Worm (Caenorhabditis elegans): ENCODE data around the gene fut-5.

The fut-5 gene

ce11 chrII:4674188-4674587, 6.7 kb upstream of the fut-5 start:
- TF ChIP-seq tlp-1 (tag; optimal IDR thresholded peaks at IDR 0.05) = peak; percentile 46
- TF ChIP-seq elt-2 (tag; optimal IDR thresholded peaks at IDR 0.05) = peak; percentile 99
- no peak for TF ChIP-seq ets-5 (GFP tag; IDR thresholded peaks at IDR 0.05)
- no peak for TF ChIP-seq mef-2 (tag; optimal IDR thresholded peaks at IDR 0.05)
- TF ChIP-seq nhr-84 (tag; optimal IDR thresholded peaks at IDR 0.05) = no peak
- TF ChIP-seq ztf-4 (tag; optimal IDR thresholded peaks at IDR 0.05) = no peak
- peak; percentile 32 for TF ChIP-seq pqm-1 (tag; optimal IDR thresholded peaks at IDR 0.05)
- TF ChIP-seq ceh-63 (GFP tag; optimal IDR thresholded peaks at IDR 0.05) = no peak
- no peak for TF ChIP-seq ceh-8 (GFP tag; optimal IDR thresholded peaks at IDR 0.05)
- TF ChIP-seq egl-13 (tag; optimal IDR thresholded peaks at IDR 0.05) = no peak
- TF ChIP-seq aly-2 (tag; optimal IDR thresholded peaks at IDR 0.05) = no peak
- TF ChIP-seq ceh-82 (tag; optimal IDR thresholded peaks at IDR 0.05) = no peak

ce11 chrII:4673670-4674069, 6.2 kb upstream of the fut-5 start:
- TF ChIP-seq Y116A8C.19 (tag; optimal IDR thresholded peaks at IDR 0.05; ENCODE audit: borderline replicate concordance) (no peak), efl-1 (optimal IDR thresholded peaks at IDR 0.05) (no peak), efl-1 (GFP tag; optimal IDR thresholded peaks at IDR 0.05 in 1 of 2) (peak in 1 of 2 experiments; percentile 63), elt-2 (tag; optimal IDR thresholded peaks at IDR 0.05) (no peak), ama-1 (optimal IDR thresholded peaks at IDR 0.05) (peak; percentile 55), sox-4 (tag; optimal IDR thresholded peaks at IDR 0.05) (no peak), fkh-10 (GFP tag; optimal IDR thresholded peaks at IDR 0.05) (no peak), ceh-88 (GFP tag; IDR thresholded peaks at IDR 0.05) (no peak), vab-15 (tag; optimal IDR thresholded peaks at IDR 0.05) (no peak), zip-4 (GFP tag; optimal IDR thresholded peaks at IDR 0.05) (no peak), jun-1 (tag; optimal IDR thresholded peaks at IDR 0.05) (no peak)

ce11 chrII:4673242-4673641, 5.8 kb upstream of the fut-5 start:
- TF ChIP-seq nhr-11 (tag; optimal IDR thresholded peaks at IDR 0.05) (no peak), ceh-90 (tag; optimal IDR thresholded peaks at IDR 0.05) (no peak)

ce11 chrII:4672584-4673110, 5.2 kb upstream of the fut-5 start, which contains the start of the genes clec-140 and hmg-11:
Gene clec-140 (plus strand): TSS chrII:4673060.
Gene hmg-11 (plus strand): TSS chrII:4673085.
- TF ChIP-seq elt-2 (tag; optimal IDR thresholded peaks at IDR 0.05) (no peak), jun-1 (tag; optimal IDR thresholded peaks at IDR 0.05) (peak; percentile 13), lir-3 (tag; optimal IDR thresholded peaks at IDR 0.05; ENCODE audit: poor library complexity) (no peak), lin-13 (GFP tag; optimal IDR thresholded peaks at IDR 0.05) (peak; percentile 37), lin-35 (GFP tag; optimal IDR thresholded peaks at IDR 0.05) (peak; percentile 49 to 70), F16B12.6 (tag; optimal IDR thresholded peaks at IDR 0.05) (peak; percentile 2), fos-1 (tag; optimal IDR thresholded peaks at IDR 0.05) (no peak), efl-1 (optimal IDR thresholded peaks at IDR 0.05) (peak; percentile 50 to 67), efl-1 (GFP tag; optimal IDR thresholded peaks at IDR 0.05 in 1 of 2) (peak; percentile 51 to 92), hlh-4 (tag; optimal IDR thresholded peaks at IDR 0.05) (no peak), fkh-8 (tag; optimal IDR thresholded peaks at IDR 0.05) (peak; percentile 42), nhr-237 (tag; optimal IDR thresholded peaks at IDR 0.05) (no peak), sptf-1 (tag; optimal IDR thresholded peaks at IDR 0.05) (no peak), aha-1 (tag; optimal IDR thresholded peaks at IDR 0.05) (no peak), dsc-1 (tag; optimal IDR thresholded peaks at IDR 0.05) (peak; percentile 65), ceh-82 (tag; optimal IDR thresholded peaks at IDR 0.05) (peak in 2 of 3 experiments; percentile 9 to 79), pqm-1 (tag; optimal IDR thresholded peaks at IDR 0.05) (no peak), elt-3 (tag; optimal IDR thresholded peaks at IDR 0.05) (peak in 1 of 6 experiments; percentile 21), snu-23 (GFP tag; optimal IDR thresholded peaks at IDR 0.05) (no peak), ztf-11 (tag; optimal IDR thresholded peaks at IDR 0.05) (peak in 1 of 2 experiments; percentile 55), mep-1 (tag; optimal IDR thresholded peaks at IDR 0.05) (peak; percentile 61), nhr-11 (tag; optimal IDR thresholded peaks at IDR 0.05) (no peak), C16A3.4 (tag; optimal IDR thresholded peaks at IDR 0.05) (peak; percentile 0), nhr-20 (tag; optimal IDR thresholded peaks at IDR 0.05) (peak; percentile 19), xbp-1 (tag; optimal IDR thresholded peaks at IDR 0.05) (peak; percentile 8), rnt-1 (tag; optimal IDR thresholded peaks at IDR 0.05) (peak; percentile 46), lin-14 (GFP tag; optimal IDR thresholded peaks at IDR 0.05) (peak; percentile 96), ceh-88 (GFP tag; IDR thresholded peaks at IDR 0.05) (no peak), dpl-1 (GFP tag; optimal IDR thresholded peaks at IDR 0.05) (peak; percentile 17 to 60 (median 17)), lin-15B (tag; optimal IDR thresholded peaks at IDR 0.05) (peak; percentile 28), skn-1 (tag; optimal IDR thresholded peaks at IDR 0.05) (peak; percentile 19), ceh-8 (GFP tag; optimal IDR thresholded peaks at IDR 0.05) (no peak), aly-2 (tag; optimal IDR thresholded peaks at IDR 0.05) (no peak), fkh-10 (GFP tag; optimal IDR thresholded peaks at IDR 0.05) (no peak)

Data from whole organism, L1 larva.